Fruit fly (Drosophila melanogaster) whole organism, wandering third instar larva: ENCODE results near the gene mRpS10.

Experiments
- CG32264 ChIP-seq: fragments of 200-800 bp; sonication (Bioruptor generic); optimal IDR thresholded peaks from 2 replicates; lab custom pipeline; 2016; ENCODE audit warnings: missing biosample characterization, missing genetic modification characterization
- CG9705 ChIP-seq: fragments of 200-800 bp; sonication (Bioruptor generic); optimal IDR thresholded peaks from 2 replicates; lab custom pipeline; 2018; ENCODE audit warnings: missing biosample characterization, mild to moderate bottlenecking, missing genetic modification characterization
- Dfd ChIP-seq: fragments of >200 bp; optimal IDR thresholded peaks from 2 replicates; lab custom pipeline; 2017; ENCODE audit warnings: missing biosample characterization, missing genetic modification characterization
- Dif ChIP-seq: fragments of 200-275, 200-300 bp; sonication (Bioruptor generic); optimal IDR thresholded peaks from 2 replicates; lab custom pipeline; 2018; ENCODE audit warnings: missing biosample characterization, missing genetic modification characterization; ENCODE audit not compliant: partially characterized antibody
- Mio ChIP-seq: sonication (Bioruptor generic); optimal IDR thresholded peaks from 2 replicates; lab custom pipeline; 2016; ENCODE audit warnings: missing biosample characterization, missing genetic modification characterization
- N ChIP-seq: fragments of >200 bp; optimal IDR thresholded peaks from 2 replicates; lab custom pipeline; 2018; ENCODE audit warnings: missing biosample characterization, missing external identifiers, missing genetic modification characterization
- Sp1 ChIP-seq: fragments of 200-800 bp; sonication (Bioruptor generic); optimal IDR thresholded peaks from 3 replicates; lab custom pipeline; 2019; ENCODE audit warnings: missing biosample characterization, mild to moderate bottlenecking, missing genetic modification characterization, moderate library complexity
- br ChIP-seq: fragments of 200-800 bp; sonication (Bioruptor generic); optimal IDR thresholded peaks from 2 replicates; lab custom pipeline; 2016; ENCODE audit warnings: missing biosample characterization, missing genetic modification characterization
- brk ChIP-seq: fragments of 200-800 bp; sonication (Bioruptor generic); optimal IDR thresholded peaks from 2 replicates; lab custom pipeline; 2016; ENCODE audit warnings: missing biosample characterization, mild to moderate bottlenecking, missing genetic modification characterization
- dsf ChIP-seq: sonication (Bioruptor generic); optimal IDR thresholded peaks from 2 replicates; lab custom pipeline; 2016; ENCODE audit warnings: missing biosample characterization, missing genetic modification characterization, borderline replicate concordance
- fru ChIP-seq: fragments of 200-800 bp; sonication (Bioruptor generic); optimal IDR thresholded peaks from 3 replicates; lab custom pipeline; 2016; ENCODE audit warnings: missing biosample characterization, mild to moderate bottlenecking, missing genetic modification characterization
- h ChIP-seq: fragments of 200-800 bp; sonication (Bioruptor generic); optimal IDR thresholded peaks from 3 replicates; lab custom pipeline; 2016; ENCODE audit warnings: missing biosample characterization, mild to moderate bottlenecking, missing genetic modification characterization
- psq ChIP-seq: fragments of 200-800 bp; sonication (Bioruptor generic); optimal IDR thresholded peaks from 3 replicates; lab custom pipeline; 2017; ENCODE audit warnings: missing biosample characterization, mild to moderate bottlenecking, missing genetic modification characterization, moderate library complexity
- sv ChIP-seq: fragments of 200-800 bp; sonication (Bioruptor generic); optimal IDR thresholded peaks from 3 replicates; lab custom pipeline; 2016; ENCODE audit warnings: missing biosample characterization, missing genetic modification characterization

DNA sequence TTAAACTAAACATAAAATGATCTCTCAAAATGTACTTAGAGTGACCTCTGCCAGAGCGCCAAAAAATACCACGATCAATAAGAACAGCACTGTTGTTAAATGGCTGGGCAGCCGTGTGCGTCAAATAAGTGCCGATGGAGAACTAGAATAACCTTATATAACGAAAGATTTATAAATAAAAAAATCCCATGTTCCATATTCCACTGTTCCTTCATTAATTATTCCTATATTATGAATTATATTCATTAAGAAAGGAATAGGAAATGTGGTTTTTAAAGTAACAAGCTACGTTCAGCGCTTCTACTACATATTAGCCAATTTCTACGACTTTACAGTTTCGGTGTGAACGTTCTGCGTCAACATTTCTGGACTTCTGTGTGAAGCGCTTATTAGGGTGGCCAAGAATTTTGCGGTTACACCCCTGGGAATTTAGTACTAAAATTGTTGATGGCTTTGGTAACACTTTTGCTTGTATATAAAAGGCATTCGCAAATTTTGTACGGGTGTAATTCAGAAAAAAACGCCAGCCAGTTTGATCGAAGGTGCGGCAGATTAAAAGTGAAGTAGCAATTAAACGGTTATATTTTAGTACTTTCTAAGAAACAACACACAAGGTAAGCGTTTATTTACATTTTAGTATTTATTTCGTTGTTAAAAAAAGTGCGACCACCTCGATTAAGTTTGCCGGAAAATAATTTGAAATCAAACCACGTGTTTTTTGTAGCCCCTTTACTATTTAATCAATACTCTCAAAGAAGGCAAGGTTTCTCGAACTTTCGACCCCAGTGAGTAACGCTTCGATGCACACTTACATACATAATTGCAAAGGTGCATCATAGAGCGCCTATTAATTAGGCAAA lies 13.0 kb downstream of the mRpS10 start, which contains the start of the genes tefu and Hsc70-4:
- TF ChIP-seq psq (GFP tag; lab: Kevin White, UChicago) (no peak), fru (GFP tag; lab: Kevin White, UChicago) (no peak), CG32264 (GFP tag; lab: Kevin White, UChicago) (no peak), dsf (GFP tag; lab: Kevin White, UChicago) (no peak), N (GFP tag; lab: Kevin White, UChicago) (peak; percentile 92), Mio (GFP tag; lab: Kevin White, UChicago) (no peak), sv (GFP tag; lab: Kevin White, UChicago) (peak; percentile 64), Dfd (GFP tag; lab: Kevin White, UChicago) (no peak), h (GFP tag; lab: Kevin White, UChicago) (peak; percentile 54), Dif (GFP tag; lab: Kevin White, UChicago) (peak; percentile 68), Sp1 (peak; percentile 46), brk (GFP tag; lab: Kevin White, UChicago) (no peak), CG9705 (peak; percentile 54), br (no peak)
